Fruit fly (Drosophila melanogaster): ENCODE results near the gene CG33127.

DNA sequence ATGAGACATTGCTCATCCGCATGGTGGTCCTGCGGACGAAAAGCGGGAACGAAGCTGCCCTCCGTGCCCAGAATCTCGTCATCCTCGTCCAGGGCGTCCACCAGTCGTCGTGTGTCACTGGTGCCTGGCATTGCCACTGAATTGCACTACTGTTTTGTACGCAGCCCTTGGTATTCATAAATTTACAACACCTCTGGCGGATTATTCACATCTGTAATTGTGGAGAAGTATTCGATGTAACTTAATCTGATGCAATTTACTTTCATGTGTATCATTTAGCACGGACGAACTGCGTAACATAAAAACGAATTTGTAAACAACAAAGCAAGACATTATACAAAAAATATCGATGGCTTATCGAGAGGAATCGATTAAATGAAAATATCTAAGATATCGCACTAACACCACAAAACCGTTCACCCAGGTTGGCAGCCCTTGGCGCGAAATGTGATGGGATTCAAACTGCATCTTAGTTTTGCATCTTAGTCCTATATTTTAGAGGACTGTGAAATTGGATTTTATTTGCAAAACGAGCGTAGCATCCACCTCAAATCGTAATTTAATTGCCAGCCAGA is 35.7 kb downstream of the CG33127 start, which contains the start of gene Ent1:
- TF ChIP-seq ss (GFP tag; optimal IDR thresholded peaks at IDR 0.05) = no peak
- TF ChIP-seq CG34406 (GFP tag; optimal IDR thresholded peaks at IDR 0.05) = no peak
- TF ChIP-seq CG32006 (GFP tag; optimal IDR thresholded peaks at IDR 0.05) = no peak
- TF ChIP-seq topi (GFP tag; optimal IDR thresholded peaks at IDR 0.05) = no peak
- no peak for TF ChIP-seq CG10631 (GFP tag; optimal IDR thresholded peaks at IDR 0.05)
- no peak for TF ChIP-seq spab (GFP tag; optimal IDR thresholded peaks at IDR 0.05)
- TF ChIP-seq CG6854 (GFP tag; optimal IDR thresholded peaks at IDR 0.05) = no peak
- TF ChIP-seq Lpt (GFP tag; optimal IDR thresholded peaks at IDR 0.05) = no peak
- peak; percentile 59 for TF ChIP-seq svp (GFP tag)
- no peak for TF ChIP-seq Ets21C (GFP tag; optimal IDR thresholded peaks at IDR 0.05)
- TF ChIP-seq Sox102F (GFP tag; optimal IDR thresholded peaks at IDR 0.05) = no peak
- TF ChIP-seq Eip93F (GFP tag; optimal IDR thresholded peaks at IDR 0.05) = no peak

All from whole organism, prepupa.